Worm (Caenorhabditis elegans) whole organism, L4/young adult: Measurements from ENCODE around the gene C17H12.3.

Experiments used
- dao-5 ChIP-seq: sonication (generic microtip); optimal IDR thresholded peaks from 2 replicates; lab custom pipeline; 2016; ENCODE audit warnings: missing genotype, missing genetic modification characterization, moderate library complexity, missing compliant biosample characterization
- him-1 ChIP-seq: sonication (generic microtip); optimal IDR thresholded peaks from 2 replicates; lab custom pipeline; 2016; ENCODE audit warnings: missing genotype, missing genetic modification reagents, missing genetic modification characterization, missing compliant biosample characterization

DNA sequence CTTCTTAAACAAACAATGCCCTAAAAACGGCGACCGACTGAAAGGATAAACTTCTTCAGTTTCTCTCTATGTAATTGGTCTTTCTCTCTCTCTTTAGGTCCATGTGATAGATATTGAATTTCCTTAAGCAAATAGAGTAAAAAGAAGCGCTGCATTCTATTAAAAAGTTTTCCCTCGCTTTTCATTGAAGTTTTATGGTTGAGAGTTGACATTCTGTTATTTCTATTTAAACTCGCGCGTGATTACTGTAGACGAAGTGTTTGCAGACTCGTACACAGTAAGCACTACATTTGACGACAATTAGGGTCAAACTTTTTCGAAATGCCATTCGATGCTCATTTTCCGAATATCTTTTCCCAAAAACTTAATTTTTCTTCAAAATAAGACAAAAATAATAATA, 18.3 kb downstream of the C17H12.3 start:
- TF ChIP-seq dao-5 (tag; lab: Kevin White, UChicago) (no peak), him-1 (tag; lab: Kevin White, UChicago) (no peak)
